Fruit fly (Drosophila melanogaster): ENCODE data around the gene Sfmbt.

The Sfmbt gene

dm6 chr2L:13164994-13165801 is 11.4 kb downstream of the Sfmbt start, which contains the start of gene Sirt1 (continued):
- TF ChIP-seq gsb (GFP tag; IDR thresholded peaks at IDR 0.05), result peak; percentile 52; the same call in 1 of the 2 replicates
- peak; percentile 35 for TF ChIP-seq CG17568 (GFP tag; optimal IDR thresholded peaks at IDR 0.05)
- 0 out of 3 replicates have a peak, but pooled peaks have one; percentile 47 for TF ChIP-seq CG14050 (GFP tag; IDR thresholded peaks at IDR 0.05)
- peak; percentile 67 for TF ChIP-seq gcm (GFP tag; optimal IDR thresholded peaks at IDR 0.05)
- TF ChIP-seq amos (GFP tag; IDR thresholded peaks at IDR 0.05; ENCODE audit: partially characterized antibody), result peak; percentile 4; the same call in 1 of the 2 replicates
- TF ChIP-seq Elba2 (GFP tag; optimal IDR thresholded peaks at IDR 0.05), result peak; percentile 73
- peak; percentile 29 for TF ChIP-seq CG6854 (GFP tag; optimal IDR thresholded peaks at IDR 0.05)
- peak; percentile 39 for TF ChIP-seq CG8359 (GFP tag; optimal IDR thresholded peaks at IDR 0.05; ENCODE audit: borderline replicate concordance)
- TF ChIP-seq ERR (GFP tag; optimal IDR thresholded peaks at IDR 0.05), result no peak
- no peak for TF ChIP-seq Kr (GFP tag; optimal IDR thresholded peaks at IDR 0.05)
- TF ChIP-seq vvl (GFP tag; IDR thresholded peaks at IDR 0.05), result peak; percentile 66
- peak; percentile 61; the same call in 1 of the 2 replicates for TF ChIP-seq sob (GFP tag; IDR thresholded peaks at IDR 0.05)
- TF ChIP-seq Sry-δ (GFP tag; optimal IDR thresholded peaks at IDR 0.05), result peak; percentile 4
- TF ChIP-seq CG11560 (tag; IDR thresholded peaks at IDR 0.05), result peak; percentile 65; the same call in 2 of the 3 replicates
- peak; percentile 90 for TF ChIP-seq Ets65A (GFP tag)
- TF ChIP-seq stwl (tag; optimal IDR thresholded peaks at IDR 0.05), result peak; percentile 18
- peak; percentile 68 for TF ChIP-seq H2.0 (GFP tag; IDR thresholded peaks at IDR 0.05)
- TF ChIP-seq CG4424 (GFP tag; optimal IDR thresholded peaks at IDR 0.05), result peak; percentile 90
- peak; percentile 88 for TF ChIP-seq Usf (GFP tag; optimal IDR thresholded peaks at IDR 0.05)
- no peak for TF ChIP-seq h (optimal IDR thresholded peaks at IDR 0.05)
- peak; percentile 43; the same call in 1 of the 2 replicates for TF ChIP-seq E2f2 (GFP tag; IDR thresholded peaks at IDR 0.05)
- TF ChIP-seq D19B (GFP tag; optimal IDR thresholded peaks at IDR 0.05), result peak; percentile 75
- no peak for TF ChIP-seq psq (GFP tag; optimal IDR thresholded peaks at IDR 0.05)
- peak; percentile 80 for TF ChIP-seq nerfin-1 (tag; optimal IDR thresholded peaks at IDR 0.05)
- peak; percentile 28; the same call in 1 of the 2 replicates for TF ChIP-seq Ada2b (GFP tag; IDR thresholded peaks at IDR 0.05)
- peak; percentile 24 for TF ChIP-seq CG6683 (GFP tag; optimal IDR thresholded peaks at IDR 0.05)
- TF ChIP-seq fd3F (GFP tag; optimal IDR thresholded peaks at IDR 0.05), result peak; percentile 87
- TF ChIP-seq Hr39 (optimal IDR thresholded peaks at IDR 0.05), result no peak
- no peak for TF ChIP-seq yki (optimal IDR thresholded peaks at IDR 0.05)
- TF ChIP-seq inv (GFP tag; IDR thresholded peaks at IDR 0.05; ENCODE audit: partially characterized antibody), result no peak
- no peak for TF ChIP-seq Adf1 (GFP tag; IDR thresholded peaks at IDR 0.05)
- TF ChIP-seq CG12155 (GFP tag; optimal IDR thresholded peaks at IDR 0.05), result peak; percentile 84
- peak; percentile 77; the same call in 2 of the 3 replicates for TF ChIP-seq CG3726 (GFP tag; IDR thresholded peaks at IDR 0.05)
- TF ChIP-seq bigmax (GFP tag; optimal IDR thresholded peaks at IDR 0.05), result no peak
- TF ChIP-seq trem (tag; optimal IDR thresholded peaks at IDR 0.05), result peak; percentile 61
- TF ChIP-seq schlank (tag; optimal IDR thresholded peaks at IDR 0.05), result peak; percentile 41
- TF ChIP-seq sim (GFP tag; IDR thresholded peaks at IDR 0.05), result no peak
- TF ChIP-seq vfl (GFP tag; optimal IDR thresholded peaks at IDR 0.05), result peak; percentile 10
- TF ChIP-seq CG17186 (GFP tag; optimal IDR thresholded peaks at IDR 0.05), result no peak
- TF ChIP-seq Dref (GFP tag; IDR thresholded peaks at IDR 0.05), result no peak
- no peak for TF ChIP-seq CG3838 (GFP tag; optimal IDR thresholded peaks at IDR 0.05)
- peak; percentile 90 for TF ChIP-seq CG15269 (tag; optimal IDR thresholded peaks at IDR 0.05)
- TF ChIP-seq z (GFP tag; IDR thresholded peaks at IDR 0.05), result peak; percentile 8; the same call in 1 of the 3 replicates
- peak; percentile 87 for TF ChIP-seq twi (tag; optimal IDR thresholded peaks at IDR 0.05)
- TF ChIP-seq ara (GFP tag; IDR thresholded peaks at IDR 0.05), result peak; percentile 54; the same call in 1 of the 2 replicates
- TF ChIP-seq CG1233 (GFP tag; optimal IDR thresholded peaks at IDR 0.05), result peak; percentile 86
- TF ChIP-seq CG13624 (GFP tag; optimal IDR thresholded peaks at IDR 0.05), result peak; percentile 34
- peak; percentile 59 for TF ChIP-seq CG10462 (GFP tag; optimal IDR thresholded peaks at IDR 0.05)
- TF ChIP-seq CG2116 (GFP tag; optimal IDR thresholded peaks at IDR 0.05), result peak; percentile 66
- peak; percentile 80 for TF ChIP-seq Xrp1 (GFP tag; IDR thresholded peaks at IDR 0.05)
